Fruit fly (Drosophila melanogaster): Measurements from ENCODE around the gene Fum2.
A peak's percentile ranks its signal among the peaks of the same experiment; 100 is the strongest.

The Fum2 gene

DNA sequence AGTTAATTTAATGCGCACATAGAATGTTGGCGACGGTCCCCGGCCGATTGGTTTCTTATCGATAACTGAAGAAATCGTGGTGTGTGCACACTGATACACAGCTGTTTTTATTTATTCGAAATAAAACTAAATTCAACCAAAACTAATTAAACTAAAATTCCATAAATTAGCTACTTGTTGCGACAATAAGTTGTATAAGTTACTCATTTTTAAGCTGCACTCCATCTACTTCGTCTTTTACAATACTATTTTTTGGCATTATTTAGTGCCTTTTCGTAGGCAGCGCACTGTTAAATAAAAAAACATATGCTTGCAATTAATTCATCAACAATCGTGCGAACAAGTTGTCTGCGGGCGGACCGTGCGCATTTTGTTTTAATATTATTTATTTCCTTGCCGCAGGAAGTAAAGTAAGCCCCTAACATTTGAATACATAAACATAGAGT lies 20.2 kb upstream of the Fum2 start, which contains the start of the genes CG3224 and Ctr1A:
Gene CG3224, minus strand, starts transcription at position 71 of the 446 bp plus-strand sequence.
Gene Ctr1A, plus strand, starts transcription at position 256 of the 446 bp plus-strand sequence.
- no peak for TF ChIP-seq Dll (optimal IDR thresholded peaks at IDR 0.05)

DNA sequence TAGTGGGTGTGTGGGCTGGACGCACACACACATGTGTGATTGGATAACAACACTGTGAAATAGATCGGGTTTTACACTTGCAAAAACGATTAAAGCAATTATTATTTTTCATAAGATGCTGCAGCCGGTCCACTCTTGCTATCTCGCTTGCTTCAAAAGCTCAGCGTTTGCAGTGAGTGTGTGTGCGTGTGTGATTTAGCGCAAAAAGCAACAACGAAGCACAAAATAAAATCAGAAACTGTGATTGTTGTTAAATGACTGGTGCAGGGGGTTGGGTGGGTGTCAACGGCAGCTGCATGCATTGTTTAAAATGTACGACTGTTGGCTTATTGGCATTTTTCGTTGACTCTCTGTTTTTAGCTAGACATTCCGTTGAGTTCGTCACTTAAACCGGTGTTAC lies 19.7 kb upstream of the Fum2 start:
- TF ChIP-seq psq (optimal IDR thresholded peaks at IDR 0.05) (no peak), Dll (optimal IDR thresholded peaks at IDR 0.05) (no peak), usp (GFP tag; optimal IDR thresholded peaks at IDR 0.05) (no peak), EcR (GFP tag; optimal IDR thresholded peaks at IDR 0.05) (no peak), pan (optimal IDR thresholded peaks at IDR 0.05) (no peak), CG8478 (optimal IDR thresholded peaks at IDR 0.05) (no peak)

DNA sequence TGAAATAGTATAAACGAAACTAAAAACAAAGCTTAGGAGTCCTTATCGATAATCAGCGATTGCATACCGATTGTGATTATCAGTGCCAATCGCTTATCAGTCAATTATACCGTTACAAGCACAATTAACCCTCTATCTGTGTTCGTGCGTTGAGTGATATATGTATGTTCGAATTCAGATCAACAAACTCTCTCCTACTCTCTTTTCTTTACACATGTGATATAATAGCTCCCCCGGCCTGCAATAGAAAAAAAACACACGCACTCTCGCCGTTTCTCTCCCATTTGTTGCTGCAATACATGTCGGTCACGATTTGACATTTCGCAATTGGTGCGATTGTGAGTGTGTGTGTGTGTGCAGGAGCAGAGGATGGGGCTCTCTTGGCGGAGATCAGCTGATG lies 19.2 kb upstream of the Fum2 start:
- TF ChIP-seq usp (GFP tag; optimal IDR thresholded peaks at IDR 0.05) (no peak), psq (optimal IDR thresholded peaks at IDR 0.05) (no peak), CG8478 (optimal IDR thresholded peaks at IDR 0.05) (no peak), EcR (GFP tag; optimal IDR thresholded peaks at IDR 0.05) (no peak), pan (optimal IDR thresholded peaks at IDR 0.05) (no peak), Dll (optimal IDR thresholded peaks at IDR 0.05) (no peak)

DNA sequence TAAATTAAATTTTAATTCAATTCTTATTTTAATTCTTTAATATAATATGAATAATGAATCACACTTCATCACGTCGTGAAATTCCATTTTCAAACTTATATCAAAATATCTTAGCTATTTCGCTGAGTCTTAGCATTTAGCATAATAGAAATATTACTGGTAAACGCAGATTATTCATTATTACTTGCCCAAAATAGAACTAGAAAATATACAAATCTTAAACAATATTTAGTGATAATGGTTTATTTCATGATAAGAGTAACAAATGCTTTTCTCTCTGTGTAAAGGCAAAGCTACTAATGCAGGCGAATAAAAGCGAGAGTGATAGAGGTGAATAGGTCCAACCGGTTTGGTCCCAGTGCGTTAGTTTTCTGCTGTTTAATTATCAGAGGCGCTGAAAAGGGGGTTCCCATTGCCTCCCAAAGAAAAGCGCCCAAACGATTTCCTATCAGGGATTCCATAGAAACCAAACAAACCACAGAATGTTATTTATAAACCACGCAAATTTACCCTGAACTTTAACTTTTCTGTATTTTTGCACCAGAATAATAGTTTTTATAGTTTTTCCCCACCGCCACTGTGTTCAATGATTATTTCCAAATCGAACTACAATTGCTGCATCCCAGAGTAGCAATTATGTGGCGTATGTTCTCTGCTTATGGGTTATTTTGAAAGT lies 18.6 kb upstream of the Fum2 start:
- TF ChIP-seq CG8478 (optimal IDR thresholded peaks at IDR 0.05) = no peak
- TF ChIP-seq usp (GFP tag; optimal IDR thresholded peaks at IDR 0.05) = no peak

DNA sequence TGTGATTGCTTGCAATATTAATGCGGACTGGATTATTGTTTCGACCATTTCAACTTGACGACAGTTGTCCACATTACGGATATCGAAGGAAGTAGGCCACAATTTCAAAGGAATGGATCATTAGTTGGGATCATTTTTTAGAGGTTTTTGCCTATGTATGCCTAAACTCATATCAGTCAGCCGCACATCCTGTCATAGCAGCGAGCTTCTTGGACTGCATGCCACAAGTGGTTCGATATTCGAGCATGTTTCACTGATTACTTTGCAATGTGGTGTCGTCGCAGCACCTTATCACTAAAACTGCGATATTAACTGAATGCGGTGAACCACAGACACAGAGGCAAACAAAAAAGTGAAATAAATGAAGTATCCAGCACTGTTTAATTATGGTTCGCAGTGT lies 17.6 kb upstream of the Fum2 start:
- no peak for TF ChIP-seq psq (optimal IDR thresholded peaks at IDR 0.05)
- no peak for TF ChIP-seq Dll (optimal IDR thresholded peaks at IDR 0.05)
- TF ChIP-seq pan (optimal IDR thresholded peaks at IDR 0.05) = no peak
- TF ChIP-seq EcR (GFP tag; optimal IDR thresholded peaks at IDR 0.05) = no peak
- no peak for TF ChIP-seq usp (GFP tag; optimal IDR thresholded peaks at IDR 0.05)
- TF ChIP-seq CG8478 (optimal IDR thresholded peaks at IDR 0.05) = no peak

DNA sequence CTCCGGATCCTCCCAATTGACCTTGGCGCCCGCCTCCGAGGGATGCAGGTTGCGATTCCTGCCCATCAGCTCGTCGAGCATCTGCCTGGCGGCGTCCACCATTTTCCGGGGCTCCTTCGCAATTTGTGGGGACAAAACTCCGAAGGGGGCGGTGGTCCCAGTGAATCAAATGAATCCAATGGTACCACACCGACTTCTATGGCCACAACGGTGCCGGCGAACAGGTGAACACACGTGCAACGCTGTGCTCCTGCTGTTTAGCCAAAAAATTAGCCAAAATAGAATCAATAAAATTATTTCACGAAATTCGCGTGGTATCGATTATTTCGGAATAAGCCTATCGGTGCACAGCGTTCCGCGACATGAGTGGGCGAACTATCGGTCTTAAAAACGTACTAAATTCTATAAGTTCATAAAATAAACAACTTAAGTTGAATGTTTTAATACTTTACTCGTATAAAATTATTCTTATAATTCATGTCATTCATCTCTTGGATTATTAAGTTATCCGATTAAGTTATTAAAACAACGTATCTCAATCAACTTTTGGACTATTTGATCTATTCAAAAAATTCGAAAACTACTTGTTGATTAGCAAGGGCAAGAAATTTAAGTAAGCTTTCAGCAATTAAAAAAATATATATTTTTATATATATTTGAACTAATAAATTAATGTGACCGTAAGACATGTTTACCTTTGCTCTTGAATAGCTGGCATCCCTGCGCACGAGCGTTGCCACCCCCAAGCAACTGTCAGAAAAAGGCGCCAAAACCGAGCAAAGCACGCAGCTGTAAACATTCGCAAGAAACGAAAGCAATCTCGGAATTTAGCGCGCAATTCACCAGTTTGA lies 7.7 kb upstream of the Fum2 start, which contains the start of the genes CG3198 and Mcm6:
Gene CG3198, minus strand, starts transcription at position 337 of the 851 bp plus-strand sequence.
Gene Mcm6, plus strand, starts transcription at position 751 of the 851 bp plus-strand sequence.
- no peak for TF ChIP-seq psq (optimal IDR thresholded peaks at IDR 0.05)
- TF ChIP-seq pan (optimal IDR thresholded peaks at IDR 0.05) = no peak
- TF ChIP-seq usp (GFP tag; optimal IDR thresholded peaks at IDR 0.05) = no peak
- TF ChIP-seq EcR (GFP tag; optimal IDR thresholded peaks at IDR 0.05) = no peak
- TF ChIP-seq CG8478 (optimal IDR thresholded peaks at IDR 0.05) = no peak
- TF ChIP-seq Dll (optimal IDR thresholded peaks at IDR 0.05) = no peak

DNA sequence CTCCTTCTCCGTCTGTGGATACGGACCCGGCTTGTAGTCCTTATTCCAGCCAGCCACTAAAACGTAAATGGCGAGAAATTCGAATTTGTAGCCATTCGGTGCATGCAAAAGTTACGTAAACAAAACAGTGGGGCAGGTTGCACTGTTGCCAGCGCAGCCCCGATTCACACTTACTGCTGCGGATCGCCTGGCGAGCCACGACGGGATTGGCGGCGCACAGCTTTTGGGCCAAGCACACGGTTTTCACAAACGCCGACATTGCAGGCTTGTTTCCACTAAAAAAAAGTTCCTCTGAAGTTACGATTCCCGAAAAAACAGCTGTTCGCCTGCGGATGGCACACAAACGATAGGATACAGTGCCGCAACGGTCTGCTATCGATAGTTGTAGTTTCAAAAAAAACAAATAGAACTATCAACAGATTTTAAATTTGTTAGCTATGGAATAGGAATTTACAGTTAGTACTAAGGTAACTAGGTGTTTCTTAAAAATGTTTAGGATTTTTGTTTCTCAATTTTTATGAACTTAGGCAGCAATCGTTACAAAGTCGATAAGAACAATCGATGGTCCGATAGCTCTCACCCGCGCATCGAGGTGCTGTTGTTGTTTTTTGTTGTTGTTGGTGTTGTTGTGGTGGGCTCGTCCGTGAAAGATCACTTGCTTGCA lies 3.6 kb upstream of the Fum2 start, which contains the start of gene Fum1:
Gene Fum1, plus strand, starts transcription at position 599 of the 664 bp plus-strand sequence.
- no peak for TF ChIP-seq pan (optimal IDR thresholded peaks at IDR 0.05)
- no peak for TF ChIP-seq Dll (optimal IDR thresholded peaks at IDR 0.05)
- TF ChIP-seq CG8478 (optimal IDR thresholded peaks at IDR 0.05) = no peak
- TF ChIP-seq psq (optimal IDR thresholded peaks at IDR 0.05) = no peak
- no peak for TF ChIP-seq EcR (GFP tag; optimal IDR thresholded peaks at IDR 0.05)
- TF ChIP-seq usp (GFP tag; optimal IDR thresholded peaks at IDR 0.05) = no peak

DNA sequence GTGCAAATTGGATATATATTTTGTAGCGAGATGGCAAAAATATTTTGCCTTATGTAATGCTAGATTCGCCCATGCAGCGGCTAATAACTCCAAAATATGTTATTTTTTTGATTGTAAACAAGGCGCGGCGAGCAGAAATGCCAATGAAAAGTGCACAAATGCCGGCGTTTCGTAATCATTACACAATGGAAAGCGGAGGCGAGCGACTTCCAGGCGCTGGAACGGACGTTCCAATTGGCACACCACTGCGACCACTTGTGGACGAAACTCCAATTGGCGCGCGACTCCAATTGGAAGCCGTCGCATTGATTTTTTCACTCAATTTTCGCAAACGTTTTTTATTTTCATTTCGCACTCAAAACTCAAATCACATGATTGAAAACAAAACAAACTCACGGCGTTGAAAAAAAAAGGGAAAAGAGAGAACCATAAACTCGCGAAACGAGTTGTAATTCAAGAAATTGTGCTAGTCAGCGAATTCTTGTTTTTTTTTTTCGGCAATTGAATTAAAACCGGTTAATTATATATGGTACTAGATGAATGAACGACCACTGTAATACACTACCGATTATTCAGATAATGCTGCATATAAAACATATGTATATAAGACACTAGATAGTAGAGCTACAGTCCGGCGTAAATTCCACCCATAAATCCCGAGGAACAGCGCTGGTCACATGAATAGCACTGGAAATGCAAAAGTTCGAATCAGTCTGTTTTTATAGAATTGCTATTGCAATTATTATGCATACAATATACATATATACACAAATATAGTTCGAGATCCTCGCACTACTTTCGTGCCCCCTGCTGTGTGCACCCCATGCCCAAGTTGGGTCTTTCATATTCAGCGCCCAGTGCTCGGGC lies 2.7 kb upstream of the Fum2 start, which contains the start of gene ND-ASHI:
Gene ND-ASHI, minus strand, starts transcription at position 484 of the 867 bp plus-strand sequence.
- no peak for TF ChIP-seq psq (optimal IDR thresholded peaks at IDR 0.05)
- TF ChIP-seq CG8478 (optimal IDR thresholded peaks at IDR 0.05) = no peak
- TF ChIP-seq EcR (GFP tag; optimal IDR thresholded peaks at IDR 0.05) = no peak
- no peak for TF ChIP-seq pan (optimal IDR thresholded peaks at IDR 0.05)
- no peak for TF ChIP-seq Dll (optimal IDR thresholded peaks at IDR 0.05)
- TF ChIP-seq usp (GFP tag; optimal IDR thresholded peaks at IDR 0.05) = no peak

DNA sequence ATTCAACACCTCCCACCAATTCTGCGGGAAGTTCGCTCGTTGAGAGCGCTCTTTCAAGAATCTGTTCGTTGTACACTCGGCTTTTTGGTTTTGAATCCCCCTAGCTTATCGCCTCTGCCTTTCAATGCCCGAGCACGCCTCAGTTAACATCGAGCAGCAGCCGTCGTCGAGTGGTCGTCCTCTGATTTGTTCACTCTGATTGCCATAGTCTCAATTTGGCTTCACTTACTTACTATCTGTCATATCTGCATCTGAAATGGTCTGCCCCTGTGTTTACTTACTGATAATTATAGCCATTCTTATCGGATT lies 2.1 kb upstream of the Fum2 start:
- TF ChIP-seq psq (optimal IDR thresholded peaks at IDR 0.05) = no peak
- no peak for TF ChIP-seq EcR (GFP tag; optimal IDR thresholded peaks at IDR 0.05)
- no peak for TF ChIP-seq usp (GFP tag; optimal IDR thresholded peaks at IDR 0.05)
- no peak for TF ChIP-seq CG8478 (optimal IDR thresholded peaks at IDR 0.05)
- no peak for TF ChIP-seq pan (optimal IDR thresholded peaks at IDR 0.05)
- TF ChIP-seq Dll (optimal IDR thresholded peaks at IDR 0.05) = peak; percentile 16

DNA sequence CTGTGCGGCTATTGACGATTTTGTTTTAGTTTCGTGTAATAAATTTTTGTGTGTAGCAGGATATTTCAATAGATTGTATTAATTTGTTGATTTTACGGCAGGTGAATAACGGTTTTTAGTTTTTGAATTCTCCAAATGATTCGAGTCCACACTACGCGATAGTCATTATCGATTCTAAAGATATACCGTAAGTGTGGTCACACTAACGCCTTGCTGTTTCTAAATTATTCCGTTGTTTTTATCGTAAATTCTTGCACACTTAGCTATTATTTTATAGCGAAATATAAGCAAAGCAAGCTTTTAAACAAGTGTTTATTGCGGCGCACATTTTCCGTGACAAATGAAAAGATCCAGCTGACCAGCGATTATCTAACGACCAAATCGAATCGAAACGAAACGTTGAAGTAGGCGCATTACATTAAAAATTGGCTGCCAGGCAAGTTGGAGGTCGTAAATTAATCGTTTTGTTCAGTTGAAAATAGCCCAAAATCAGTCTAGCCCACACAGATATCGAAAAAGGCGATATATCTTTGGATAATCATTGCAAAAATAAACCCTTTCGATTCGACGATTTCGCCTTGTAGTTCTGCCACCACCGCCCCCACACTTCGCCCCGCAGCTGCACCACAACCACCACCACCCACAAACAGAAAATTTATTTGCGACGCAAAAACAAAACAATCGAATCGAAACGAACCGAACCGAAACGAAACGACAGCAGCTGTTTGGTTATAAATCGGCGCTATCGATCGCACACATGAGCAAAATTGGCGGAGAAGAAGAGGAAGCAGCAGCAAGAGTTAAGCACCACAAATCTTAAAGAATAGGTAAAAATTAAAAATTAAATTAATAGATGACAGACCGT lies 2.3 kb downstream of the Fum2 start, which contains the start of gene Pink1:
Gene Pink1, plus strand, starts transcription at position 164 of the 865 bp plus-strand sequence.
- TF ChIP-seq Dll (optimal IDR thresholded peaks at IDR 0.05) (no peak), EcR (GFP tag; optimal IDR thresholded peaks at IDR 0.05) (no peak), psq (optimal IDR thresholded peaks at IDR 0.05) (no peak), pan (optimal IDR thresholded peaks at IDR 0.05) (no peak), CG8478 (optimal IDR thresholded peaks at IDR 0.05) (no peak), usp (GFP tag; optimal IDR thresholded peaks at IDR 0.05) (no peak)

All from whole organism.